Worm (Caenorhabditis elegans): ENCODE measurements around the gene K07C5.9.

DNA sequence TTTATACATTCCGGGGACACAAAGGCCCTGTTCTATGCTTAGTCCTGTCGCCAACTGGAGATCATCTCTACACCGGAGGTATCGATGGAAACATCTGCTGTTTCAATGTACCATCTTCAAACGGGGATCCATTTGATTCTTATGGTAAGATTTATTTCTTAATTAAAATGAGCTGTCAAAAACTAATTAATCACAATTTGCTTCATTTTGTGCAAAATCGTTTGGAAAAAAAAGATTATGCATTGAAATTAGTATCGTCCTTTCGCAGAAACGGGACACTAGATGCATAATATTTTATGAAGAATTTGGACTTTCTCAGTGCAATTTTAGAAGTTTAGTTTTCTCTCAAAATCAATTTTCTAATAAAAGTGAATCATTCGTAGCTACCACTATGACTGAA, 13.9 kb upstream of the K07C5.9 start:
- TF ChIP-seq pqm-1 (tag; optimal IDR thresholded peaks at IDR 0.05) (no peak), fkh-10 (GFP tag; optimal IDR thresholded peaks at IDR 0.05) (no peak), rnt-1 (tag; optimal IDR thresholded peaks at IDR 0.05) (no peak)
